Fruit fly (Drosophila melanogaster): ENCODE measurements around the gene saturn.

Gene saturn

dm6 chr3L:14203023-14203422 is at the start of gene saturn:
saturn (plus strand) TSS chr3L:14203323.
- TF ChIP-seq Eip78C (GFP tag), result peak; percentile 14
- no peak for TF ChIP-seq achi (GFP tag; optimal IDR thresholded peaks at IDR 0.05)

- TF ChIP-seq Blimp-1 (GFP tag; optimal IDR thresholded peaks at IDR 0.05), result no peak
- TF ChIP-seq acj6 (GFP tag; optimal IDR thresholded peaks at IDR 0.05), result no peak
- no peak for TF ChIP-seq ss (GFP tag; optimal IDR thresholded peaks at IDR 0.05)
- no peak for TF ChIP-seq esn (GFP tag; optimal IDR thresholded peaks at IDR 0.05)
- TF ChIP-seq CG6276 (GFP tag; optimal IDR thresholded peaks at IDR 0.05), result no peak
- no peak for TF ChIP-seq CG16779 (tag; optimal IDR thresholded peaks at IDR 0.05)
- TF ChIP-seq OdsH (GFP tag; optimal IDR thresholded peaks at IDR 0.05), result no peak
- no peak for TF ChIP-seq Smox (GFP tag; optimal IDR thresholded peaks at IDR 0.05)
- TF ChIP-seq CG3919 (GFP tag; optimal IDR thresholded peaks at IDR 0.05), result no peak
- no peak for TF ChIP-seq CG8632 (GFP tag; optimal IDR thresholded peaks at IDR 0.05)
- TF ChIP-seq CG15336 (GFP tag; IDR thresholded peaks at IDR 0.05), result no peak
- TF ChIP-seq vri (GFP tag; optimal IDR thresholded peaks at IDR 0.05), result no peak
- no peak for TF ChIP-seq CG6163 (GFP tag; IDR thresholded peaks at IDR 0.05)
- TF ChIP-seq CG32006 (GFP tag; optimal IDR thresholded peaks at IDR 0.05), result no peak
Observed at dm6 chr3L:14153644-14154043, 49.5 kb upstream of the saturn start.

- TF ChIP-seq ss (GFP tag; optimal IDR thresholded peaks at IDR 0.05) (peak in 1 of 2 experiments; percentile 45), dsx (GFP tag; optimal IDR thresholded peaks at IDR 0.05; ENCODE audit: poor library complexity, severe bottlenecking) (peak; percentile 14), fd59A (GFP tag; optimal IDR thresholded peaks at IDR 0.05) (no peak)
Observed at dm6 chr3L:14154940-14155339, 48.2 kb upstream of the saturn start.

DNA sequence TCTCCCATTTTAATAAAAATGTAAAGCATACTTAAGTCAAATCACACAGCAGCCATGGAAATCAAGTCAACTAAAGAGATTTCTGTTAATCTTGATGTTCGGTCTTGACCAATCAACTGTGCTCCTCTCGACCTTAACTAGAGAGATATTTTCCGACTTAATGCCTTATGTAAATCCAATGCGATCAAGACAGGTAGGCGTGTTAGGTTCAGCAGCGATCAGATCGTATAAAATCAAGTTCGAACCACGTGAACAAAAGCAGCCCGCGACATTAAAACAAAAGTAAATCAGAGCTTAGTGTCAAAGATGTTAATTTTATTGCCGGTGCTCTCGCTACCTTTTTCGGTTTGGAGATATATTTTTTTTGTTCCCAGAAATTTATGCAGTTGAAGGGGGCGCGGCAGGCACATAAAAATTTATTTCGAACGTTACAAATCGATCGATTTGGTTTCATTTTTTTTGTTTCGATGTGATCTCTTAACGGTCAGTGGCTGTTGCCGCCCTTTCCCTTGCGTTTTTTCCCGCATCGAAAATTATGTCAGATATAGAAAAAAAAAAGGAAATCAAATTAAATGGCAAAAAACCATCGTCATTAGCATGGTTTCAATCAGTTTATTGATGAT is 45.1 kb upstream of the saturn start:
- TF ChIP-seq topi (GFP tag; optimal IDR thresholded peaks at IDR 0.05) (no peak), Eip93F (GFP tag; optimal IDR thresholded peaks at IDR 0.05) (no peak), CG7368 (GFP tag; optimal IDR thresholded peaks at IDR 0.05) (no peak), pdm3 (GFP tag; optimal IDR thresholded peaks at IDR 0.05) (no peak), Eip78C (GFP tag) (no peak), Hr38 (GFP tag; optimal IDR thresholded peaks at IDR 0.05) (no peak), CG11902 (GFP tag; optimal IDR thresholded peaks at IDR 0.05) (no peak), Hr4 (GFP tag; optimal IDR thresholded peaks at IDR 0.05) (no peak), CG8632 (GFP tag; optimal IDR thresholded peaks at IDR 0.05) (no peak), OdsH (GFP tag; optimal IDR thresholded peaks at IDR 0.05) (no peak), ss (GFP tag; optimal IDR thresholded peaks at IDR 0.05) (no peak), Eip75B (GFP tag; optimal IDR thresholded peaks at IDR 0.05) (no peak), CG6276 (GFP tag; optimal IDR thresholded peaks at IDR 0.05) (no peak), CG16779 (tag; optimal IDR thresholded peaks at IDR 0.05) (no peak), Hr39 (GFP tag; optimal IDR thresholded peaks at IDR 0.05) (no peak), CG6792 (GFP tag; optimal IDR thresholded peaks at IDR 0.05) (no peak), Ets21C (GFP tag; optimal IDR thresholded peaks at IDR 0.05) (no peak)

DNA sequence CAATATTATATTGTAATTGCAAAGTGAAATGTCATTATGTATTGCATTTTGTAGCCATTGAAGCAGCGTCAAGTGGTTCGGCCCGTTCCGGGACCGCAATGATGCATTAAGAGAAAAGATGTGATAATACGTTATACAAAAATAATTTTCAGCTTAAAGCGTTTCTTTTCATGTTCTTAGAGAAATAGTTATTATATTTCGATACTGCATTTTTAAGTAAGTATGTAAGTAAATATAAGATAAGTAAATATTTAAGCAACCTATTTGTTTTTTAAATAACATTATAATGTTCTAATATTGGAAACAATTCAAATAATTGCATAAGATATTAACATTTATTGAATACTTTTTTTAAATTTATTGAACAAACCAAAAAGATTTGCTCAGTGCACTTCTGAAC is 42.7 kb upstream of the saturn start:
- TF ChIP-seq CG8119 (GFP tag; IDR thresholded peaks at IDR 0.05) (0 out of 3 replicates have a peak, but pooled peaks have one; percentile 24), Ets96B (tag; optimal IDR thresholded peaks at IDR 0.05) (no peak), CG3919 (GFP tag; optimal IDR thresholded peaks at IDR 0.05) (peak; percentile 48), CG3032 (tag; optimal IDR thresholded peaks at IDR 0.05) (no peak), eg (GFP tag; IDR thresholded peaks at IDR 0.05) (no peak), Sox15 (GFP tag; optimal IDR thresholded peaks at IDR 0.05) (no peak), Eip75B (GFP tag; optimal IDR thresholded peaks at IDR 0.05) (no peak), ss (GFP tag; optimal IDR thresholded peaks at IDR 0.05) (no peak), fkh (GFP tag; optimal IDR thresholded peaks at IDR 0.05) (no peak), Hr38 (GFP tag; optimal IDR thresholded peaks at IDR 0.05) (no peak), lz (GFP tag; optimal IDR thresholded peaks at IDR 0.05) (no peak), CG8319 (GFP tag; optimal IDR thresholded peaks at IDR 0.05) (no peak), Sox102F (GFP tag; optimal IDR thresholded peaks at IDR 0.05) (no peak), Eip93F (GFP tag; optimal IDR thresholded peaks at IDR 0.05) (no peak), salr (GFP tag; optimal IDR thresholded peaks at IDR 0.05) (peak in 1 of 2 experiments; percentile 4), achi (GFP tag; optimal IDR thresholded peaks at IDR 0.05) (peak; percentile 16), Ets21C (GFP tag; optimal IDR thresholded peaks at IDR 0.05) (no peak), Sox14 (GFP tag; optimal IDR thresholded peaks at IDR 0.05) (no peak), Hr39 (GFP tag; optimal IDR thresholded peaks at IDR 0.05) (no peak), CG11902 (GFP tag; optimal IDR thresholded peaks at IDR 0.05) (no peak), topi (GFP tag; optimal IDR thresholded peaks at IDR 0.05) (no peak), cyc (GFP tag; optimal IDR thresholded peaks at IDR 0.05) (no peak), Lpt (GFP tag; optimal IDR thresholded peaks at IDR 0.05) (no peak), pdm3 (GFP tag; optimal IDR thresholded peaks at IDR 0.05) (no peak), esn (GFP tag; optimal IDR thresholded peaks at IDR 0.05) (peak; percentile 39), Hr4 (GFP tag; optimal IDR thresholded peaks at IDR 0.05) (no peak), CG6163 (GFP tag; IDR thresholded peaks at IDR 0.05) (no peak)

Data from whole organism, prepupa.